Worm (Caenorhabditis elegans) whole organism, L1 larva: ENCODE results near the gene lig-1.

ENCODE experiments used
- C34B4.2 ChIP-seq: sonication (generic microtip); optimal IDR thresholded peaks from 2 replicates; lab custom pipeline; 2017; ENCODE audit warnings: mild to moderate bottlenecking, missing genetic modification characterization, missing compliant biosample characterization
- F16B12.6 ChIP-seq: fragments of 150-350 bp; optimal IDR thresholded peaks from 2 replicates; lab custom pipeline; 2014; ENCODE audit warnings: missing biosample characterization, missing genetic modification characterization
- aha-1 ChIP-seq: fragments of 150-350 bp; optimal IDR thresholded peaks from 2 replicates; lab custom pipeline; 2014; ENCODE audit warnings: missing biosample characterization, missing genetic modification characterization
- alr-1 ChIP-seq: fragments of 200-800 bp; sonication (Bioruptor generic); optimal IDR thresholded peaks from 2 replicates; lab custom pipeline; 2018; ENCODE audit warnings: borderline replicate concordance, mild to moderate bottlenecking, missing genetic modification characterization, missing compliant biosample characterization
- ama-1 ChIP-seq: fragments of 150-350 bp; optimal IDR thresholded peaks from 2 replicates; lab custom pipeline; 2014
- ceh-8 ChIP-seq: fragments of 200-800 bp; sonication (Bioruptor generic); optimal IDR thresholded peaks from 2 replicates; lab custom pipeline; 2018; ENCODE audit warnings: mild to moderate bottlenecking, missing genetic modification characterization, moderate library complexity, missing compliant biosample characterization
- ceh-82 ChIP-seq, 3 experiments: fragments of 150-350 bp in 1 of 3; sonication (generic microtip) in 2 of 3; optimal IDR thresholded peaks; 2 replicates each; lab custom pipeline; 2014 to 2017; ENCODE audit warnings: missing biosample characterization in 3 of 3, missing genetic modification characterization in 3 of 3
- ceh-88 ChIP-seq: fragments of 200-800 bp; sonication (Bioruptor generic); IDR thresholded peaks from 2 replicates; pipeline ENCODE4 v1.3.6; 2022; ENCODE audit warnings: missing genetic modification characterization, missing compliant biosample characterization
- ceh-90 ChIP-seq: sonication (generic microtip); optimal IDR thresholded peaks from 2 replicates; lab custom pipeline; 2016; ENCODE audit warnings: missing genetic modification characterization, missing compliant biosample characterization
- dpl-1 ChIP-seq, 3 experiments: fragments of 150-350 bp in 2 of 3; sonication (generic microtip) in 1 of 3; optimal IDR thresholded peaks; 2 replicates each; lab custom pipeline; 2014 to 2017; ENCODE audit warnings: missing biosample characterization in 3 of 3, missing genetic modification characterization in 3 of 3, missing genetic modification reagents in 3 of 3
- dsc-1 ChIP-seq: sonication (generic microtip); optimal IDR thresholded peaks from 2 replicates; lab custom pipeline; 2016; ENCODE audit warnings: mild to moderate bottlenecking, missing genetic modification characterization, missing compliant biosample characterization
- efl-1 ChIP-seq, 4 experiments: fragments of 150-350 bp; optimal IDR thresholded peaks in 3 of 4; peaks in 1 of 4; 1 replicate in 1 of 4; 2 replicates in 3 of 4; lab custom pipeline; 2014; ENCODE audit warnings: missing biosample characterization in 2 of 4, missing genetic modification characterization in 2 of 4, missing genetic modification reagents in 2 of 4
- efl-3 ChIP-seq: fragments of 200-800 bp; sonication (Bioruptor generic); optimal IDR thresholded peaks from 2 replicates; lab custom pipeline; 2018; ENCODE audit warnings: mild to moderate bottlenecking, missing genetic modification characterization, missing compliant biosample characterization
- egl-13 ChIP-seq: sonication (generic microtip); optimal IDR thresholded peaks from 2 replicates; lab custom pipeline; 2016; ENCODE audit warnings: missing genotype, missing genetic modification reagents, missing genetic modification characterization, missing compliant biosample characterization
- elt-2 ChIP-seq: sonication (generic microtip); optimal IDR thresholded peaks from 2 replicates; lab custom pipeline; 2016; ENCODE audit warnings: missing genetic modification characterization, mild to moderate bottlenecking, inconsistent platforms, missing compliant biosample characterization, missing genetic modification reagents
- elt-3 ChIP-seq, 6 experiments: fragments of 150-350 bp in 1 of 6; sonication (generic microtip); optimal IDR thresholded peaks; 2 replicates each; lab custom pipeline; 2017 to 2018; ENCODE audit warnings: missing biosample characterization in 6 of 6, missing genetic modification characterization in 6 of 6, inconsistent platforms in 1 of 6
- ets-5 ChIP-seq: fragments of 200-800 bp; sonication (Bioruptor generic); IDR thresholded peaks from 2 replicates; pipeline ENCODE4 v1.3.6; 2022; ENCODE audit warnings: missing genetic modification characterization, missing compliant biosample characterization
- fos-1 ChIP-seq: fragments of 150-350 bp; optimal IDR thresholded peaks from 2 replicates; lab custom pipeline; 2014; ENCODE audit warnings: missing biosample characterization, missing genetic modification characterization
- grh-1 ChIP-seq: fragments of 200-800 bp; sonication (Bioruptor generic); IDR thresholded peaks from 2 replicates; pipeline ENCODE4 v1.3.6; 2022; ENCODE audit warnings: missing genetic modification reagents, missing genetic modification characterization, missing compliant biosample characterization
- hlh-17 ChIP-seq: fragments of 200-800 bp; sonication (Bioruptor generic); optimal IDR thresholded peaks from 2 replicates; lab custom pipeline; 2018; ENCODE audit warnings: missing genetic modification characterization, mild to moderate bottlenecking, missing compliant biosample characterization, moderate library complexity, borderline replicate concordance
- hlh-4 ChIP-seq: sonication (generic microtip); optimal IDR thresholded peaks from 2 replicates; lab custom pipeline; 2016; ENCODE audit warnings: mild to moderate bottlenecking, missing genetic modification characterization, missing compliant biosample characterization
- hpl-2 ChIP-seq: fragments of 150-350 bp; optimal IDR thresholded peaks from 2 replicates; lab custom pipeline; 2014; ENCODE audit warnings: missing biosample characterization, missing genetic modification reagents, missing genetic modification characterization
- irx-1 ChIP-seq: sonication (generic microtip); optimal IDR thresholded peaks from 2 replicates; lab custom pipeline; 2016; ENCODE audit warnings: missing genetic modification characterization, missing compliant biosample characterization
- isw-1 ChIP-seq: fragments of 200-800 bp; sonication (Bioruptor generic); IDR thresholded peaks from 2 replicates; pipeline ENCODE4 v1.3.6; 2022; ENCODE audit warnings: missing genetic modification characterization, missing compliant biosample characterization
- jun-1 ChIP-seq: fragments of 150-350 bp; optimal IDR thresholded peaks from 2 replicates; lab custom pipeline; 2014; ENCODE audit warnings: missing biosample characterization, missing genetic modification reagents, missing genetic modification characterization
- lin-13 ChIP-seq: fragments of 150-350 bp; optimal IDR thresholded peaks from 2 replicates; lab custom pipeline; 2014; ENCODE audit warnings: missing biosample characterization, missing genetic modification reagents, missing genetic modification characterization
- lin-14 ChIP-seq: fragments of 200-800 bp; sonication (Bioruptor generic); optimal IDR thresholded peaks from 2 replicates; lab custom pipeline; 2018; ENCODE audit warnings: mild to moderate bottlenecking, missing genetic modification characterization, moderate library complexity, missing compliant biosample characterization
- lin-15B ChIP-seq: fragments of 150-350 bp; sonication (generic microtip); optimal IDR thresholded peaks from 3 replicates; lab custom pipeline; 2014; ENCODE audit warnings: missing biosample characterization, missing genetic modification characterization
- lin-35 ChIP-seq, 2 experiments: fragments of 150-350 bp; optimal IDR thresholded peaks; 2 replicates each; lab custom pipeline; 2014; ENCODE audit warnings: missing biosample characterization in 2 of 2, missing genetic modification characterization in 2 of 2, missing genetic modification reagents in 2 of 2
- mab-9 ChIP-seq: fragments of 200-800 bp; sonication (Bioruptor generic); IDR thresholded peaks from 2 replicates; pipeline ENCODE4 v1.3.6; 2022; ENCODE audit warnings: missing genetic modification reagents, missing genetic modification characterization, missing compliant biosample characterization
- mdl-1 ChIP-seq, 2 experiments: fragments of 150-350 bp; optimal IDR thresholded peaks; 2 replicates each; lab custom pipeline; 2014 to 2017; ENCODE audit warnings: missing biosample characterization in 2 of 2, missing genetic modification characterization in 2 of 2, inconsistent platforms in 1 of 2
- mep-1 ChIP-seq: fragments of 150-350 bp; optimal IDR thresholded peaks from 2 replicates; lab custom pipeline; 2014; ENCODE audit warnings: missing biosample characterization, missing genetic modification characterization
- nhr-12 ChIP-seq: sonication (generic microtip); optimal IDR thresholded peaks from 2 replicates; lab custom pipeline; 2017; ENCODE audit warnings: missing biosample characterization, missing genetic modification characterization
- nhr-71 ChIP-seq: sonication (generic microtip); optimal IDR thresholded peaks from 2 replicates; lab custom pipeline; 2016; ENCODE audit warnings: mild to moderate bottlenecking, missing genetic modification characterization, moderate library complexity, missing compliant biosample characterization
- nhr-76 ChIP-seq: sonication (generic microtip); optimal IDR thresholded peaks from 2 replicates; lab custom pipeline; 2017; ENCODE audit warnings: missing biosample characterization, missing genetic modification characterization
- nhr-77 ChIP-seq: fragments of 150-350 bp; optimal IDR thresholded peaks from 2 replicates; lab custom pipeline; 2014; ENCODE audit warnings: missing biosample characterization, missing genetic modification characterization
- nhr-84 ChIP-seq: sonication (generic microtip); optimal IDR thresholded peaks from 2 replicates; lab custom pipeline; 2017; ENCODE audit warnings: missing biosample characterization, missing genetic modification characterization
- nhr-90 ChIP-seq: sonication (generic microtip); optimal IDR thresholded peaks from 2 replicates; lab custom pipeline; 2016; ENCODE audit warnings: mild to moderate bottlenecking, missing genetic modification characterization, missing compliant biosample characterization; ENCODE audit not compliant: poor library complexity
- pag-3 ChIP-seq: sonication (generic microtip); optimal IDR thresholded peaks from 2 replicates; lab custom pipeline; 2017; ENCODE audit warnings: missing genetic modification characterization, mild to moderate bottlenecking, missing compliant biosample characterization, antibody characterized with exemption, borderline replicate concordance; ENCODE audit not compliant: insufficient read depth
- pax-3 ChIP-seq: fragments of 200-800 bp; sonication (Bioruptor generic); optimal IDR thresholded peaks from 2 replicates; lab custom pipeline; 2018; ENCODE audit warnings: mild to moderate bottlenecking, missing genetic modification characterization, moderate library complexity, missing compliant biosample characterization
- rnt-1 ChIP-seq: sonication (generic microtip); optimal IDR thresholded peaks from 2 replicates; lab custom pipeline; 2016; ENCODE audit warnings: mild to moderate bottlenecking, missing genetic modification characterization, moderate library complexity, missing compliant biosample characterization
- snpc-4 ChIP-seq: fragments of 150-350 bp; optimal IDR thresholded peaks from 2 replicates; lab custom pipeline; 2014; ENCODE audit warnings: missing biosample characterization, missing genetic modification characterization
- snu-23 ChIP-seq: sonication (generic microtip); optimal IDR thresholded peaks from 2 replicates; lab custom pipeline; 2016; ENCODE audit warnings: missing genetic modification characterization, missing compliant biosample characterization
- sox-4 ChIP-seq: sonication (generic microtip); optimal IDR thresholded peaks from 2 replicates; lab custom pipeline; 2016; ENCODE audit warnings: missing genetic modification characterization, missing compliant biosample characterization
- sptf-1 ChIP-seq: fragments of 150-350 bp; optimal IDR thresholded peaks from 2 replicates; lab custom pipeline; 2014; ENCODE audit warnings: missing biosample characterization, missing genetic modification characterization
- swsn-7 ChIP-seq: sonication (generic microtip); optimal IDR thresholded peaks from 2 replicates; lab custom pipeline; 2016; ENCODE audit warnings: missing genetic modification characterization, missing compliant biosample characterization
- tbx-2 ChIP-seq: sonication (generic microtip); optimal IDR thresholded peaks from 2 replicates; lab custom pipeline; 2016; ENCODE audit warnings: missing genetic modification characterization, missing compliant biosample characterization
- unc-130 ChIP-seq: fragments of 150-350 bp; optimal IDR thresholded peaks from 2 replicates; lab custom pipeline; 2017; ENCODE audit warnings: missing biosample characterization, missing genetic modification characterization, inconsistent platforms
- unc-86 ChIP-seq: sonication (generic microtip); optimal IDR thresholded peaks from 2 replicates; lab custom pipeline; 2016; ENCODE audit warnings: missing genetic modification characterization, missing compliant biosample characterization
- unc-98 ChIP-seq: fragments of 200-800 bp; sonication (Bioruptor generic); IDR thresholded peaks from 2 replicates; pipeline ENCODE4 v1.3.6; 2022; ENCODE audit warnings: missing genetic modification characterization, missing compliant biosample characterization
- vab-15 ChIP-seq: sonication (generic microtip); optimal IDR thresholded peaks from 2 replicates; lab custom pipeline; 2017; ENCODE audit warnings: missing genotype, mild to moderate bottlenecking, missing genetic modification characterization, missing compliant biosample characterization
- ztf-4 ChIP-seq: fragments of 150-350 bp; optimal IDR thresholded peaks from 2 replicates; lab custom pipeline; 2014; ENCODE audit warnings: missing biosample characterization, missing genetic modification characterization

The lig-1 gene

ce11 chrV:10858340-10858739 is 44.4 kb downstream of the lig-1 start:
- TF ChIP-seq ceh-82 (tag; optimal IDR thresholded peaks at IDR 0.05; lab: Kevin White, UChicago) (peak; percentile 28 to 80 (median 60)), hpl-2 (GFP tag; lab: Kevin White, UChicago) (no peak), pax-3 (tag; lab: Kevin White, UChicago) (peak; percentile 55), aha-1 (no peak), isw-1 (GFP tag; lab: Robert Waterston, UW) (peak; percentile 56), lin-14 (GFP tag; lab: Kevin White, UChicago) (peak; percentile 99), F16B12.6 (tag; lab: Kevin White, UChicago) (no peak), mdl-1 (tag; optimal IDR thresholded peaks at IDR 0.05; lab: Kevin White, UChicago) (peak; percentile 3 to 91), hlh-4 (no peak), egl-13 (peak; percentile 84), nhr-12 (tag; lab: Kevin White, UChicago) (no peak), fos-1 (no peak), efl-1 (optimal IDR thresholded peaks at IDR 0.05; lab: Kevin White, UChicago) (peak; percentile 43 to 61), efl-1 (GFP tag; optimal IDR thresholded peaks at IDR 0.05 in 1 of 2; lab: Kevin White, UChicago) (peak; percentile 32 to 93), rnt-1 (tag; lab: Kevin White, UChicago) (peak; percentile 88), lin-35 (GFP tag; optimal IDR thresholded peaks at IDR 0.05; lab: Kevin White, UChicago) (peak; percentile 39 to 42), jun-1 (tag; lab: Kevin White, UChicago) (peak; percentile 59), lin-13 (peak; percentile 31), nhr-84 (tag; lab: Kevin White, UChicago) (no peak), C34B4.2 (no peak), ets-5 (no peak), ama-1 (lab: Kevin White, UChicago) (no peak), ceh-88 (GFP tag; lab: Robert Waterston, UW) (no peak), tbx-2 (tag; lab: Kevin White, UChicago) (peak; percentile 92), unc-98 (GFP tag; lab: Robert Waterston, UW) (peak; percentile 5; the same call in 1 of the 2 replicates), nhr-90 (tag; lab: Kevin White, UChicago) (peak; percentile 31), pag-3 (tag; lab: Kevin White, UChicago) (peak; percentile 34), elt-3 (tag; optimal IDR thresholded peaks at IDR 0.05; lab: Kevin White, UChicago) (no peak), ceh-8 (peak; percentile 31), snpc-4 (tag; lab: Kevin White, UChicago) (peak; percentile 44), nhr-76 (tag; lab: Kevin White, UChicago) (no peak), nhr-77 (tag; lab: Kevin White, UChicago) (no peak), mep-1 (tag; lab: Kevin White, UChicago) (peak; percentile 75), unc-86 (tag; lab: Kevin White, UChicago) (peak; percentile 84), sox-4 (tag; lab: Kevin White, UChicago) (peak; percentile 13), grh-1 (no peak), mab-9 (GFP tag; lab: Robert Waterston, UW) (no peak), unc-130 (peak; percentile 76), irx-1 (tag; lab: Kevin White, UChicago) (peak; percentile 77), ceh-90 (tag; lab: Kevin White, UChicago) (no peak), sptf-1 (tag; lab: Kevin White, UChicago) (no peak), lin-15B (tag; lab: Kevin White, UChicago) (no peak), hlh-17 (GFP tag; lab: Kevin White, UChicago) (no peak), dsc-1 (tag; lab: Kevin White, UChicago) (peak; percentile 82), elt-2 (tag; lab: Kevin White, UChicago) (peak; percentile 11), vab-15 (tag; lab: Kevin White, UChicago) (no peak), alr-1 (no peak), snu-23 (GFP tag; lab: Kevin White, UChicago) (peak; percentile 87), nhr-71 (tag; lab: Kevin White, UChicago) (peak; percentile 96), efl-3 (no peak), dpl-1 (GFP tag; optimal IDR thresholded peaks at IDR 0.05; lab: Kevin White, UChicago) (peak in 2 of 3 experiments; percentile 28 to 33), ztf-4 (tag; lab: Kevin White, UChicago) (peak; percentile 80), swsn-7 (tag; lab: Kevin White, UChicago) (peak; percentile 78)
